Worm (Caenorhabditis elegans): ENCODE data around the gene let-858.

ce11 chrII:11010914-11011313 is 11.3 kb upstream of the let-858 start:
- TF ChIP-seq elt-2 (tag; optimal IDR thresholded peaks at IDR 0.05) (no peak), nhr-76 (tag; optimal IDR thresholded peaks at IDR 0.05) (no peak), nhr-28 (tag; optimal IDR thresholded peaks at IDR 0.05) (no peak), snpc-4 (tag; optimal IDR thresholded peaks at IDR 0.05) (no peak), nhr-20 (tag; optimal IDR thresholded peaks at IDR 0.05) (no peak), sptf-1 (tag; optimal IDR thresholded peaks at IDR 0.05) (no peak), pqm-1 (tag; optimal IDR thresholded peaks at IDR 0.05) (no peak), nhr-90 (tag; optimal IDR thresholded peaks at IDR 0.05; ENCODE audit: poor library complexity) (no peak)
